Fruit fly (Drosophila melanogaster) S2 (cell line): Measurements from ENCODE around the gene stet.
A peak's percentile ranks its signal among the peaks of the same experiment; 100 is the strongest.

Source experiments
- CG8478 ChIP-seq: fragments of >200 bp; optimal IDR thresholded peaks from 2 replicates; lab custom pipeline; 2018
- CTCF ChIP-seq, 2 experiments: fragments of >200 bp; optimal IDR thresholded peaks; 2 replicates each; lab custom pipeline; 2018

Gene stet

DNA sequence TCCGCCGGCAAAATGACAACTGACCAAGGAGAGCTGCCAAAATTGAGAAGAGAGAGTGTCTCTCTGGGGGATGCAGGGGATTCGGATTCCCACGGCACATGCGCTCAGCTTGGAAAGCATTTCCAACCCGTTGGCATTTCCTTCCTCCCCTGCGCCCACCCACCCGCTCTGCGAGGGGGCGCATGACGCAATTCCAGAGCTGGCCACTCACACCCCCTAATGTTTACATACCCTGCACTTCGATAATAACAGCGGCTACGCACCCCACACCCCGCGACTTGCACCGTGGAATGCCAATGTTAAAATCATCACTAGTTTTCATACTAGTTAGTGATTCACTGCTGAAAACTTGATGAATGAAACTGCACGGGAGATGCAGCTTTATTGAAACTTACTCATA lies at the start of gene stet:
stet (minus strand) TSS at position 25 of the 400 bp plus-strand sequence.
- TF ChIP-seq CTCF (optimal IDR thresholded peaks at IDR 0.05; lab: Kevin White, UChicago) = no peak
- no peak for TF ChIP-seq CG8478 (lab: Kevin White, UChicago)

dm6 chr3L:1538314-1538854 lies 49.0 kb upstream of the stet start:
- TF ChIP-seq CTCF (optimal IDR thresholded peaks at IDR 0.05; lab: Kevin White, UChicago) (no peak), CG8478 (lab: Kevin White, UChicago) (no peak)

- TF ChIP-seq CTCF (optimal IDR thresholded peaks at IDR 0.05; lab: Kevin White, UChicago) (no peak), CG8478 (lab: Kevin White, UChicago) (no peak)
Measured at dm6 chr3L:1537353-1537752, 48.0 kb upstream of the stet start.

DNA sequence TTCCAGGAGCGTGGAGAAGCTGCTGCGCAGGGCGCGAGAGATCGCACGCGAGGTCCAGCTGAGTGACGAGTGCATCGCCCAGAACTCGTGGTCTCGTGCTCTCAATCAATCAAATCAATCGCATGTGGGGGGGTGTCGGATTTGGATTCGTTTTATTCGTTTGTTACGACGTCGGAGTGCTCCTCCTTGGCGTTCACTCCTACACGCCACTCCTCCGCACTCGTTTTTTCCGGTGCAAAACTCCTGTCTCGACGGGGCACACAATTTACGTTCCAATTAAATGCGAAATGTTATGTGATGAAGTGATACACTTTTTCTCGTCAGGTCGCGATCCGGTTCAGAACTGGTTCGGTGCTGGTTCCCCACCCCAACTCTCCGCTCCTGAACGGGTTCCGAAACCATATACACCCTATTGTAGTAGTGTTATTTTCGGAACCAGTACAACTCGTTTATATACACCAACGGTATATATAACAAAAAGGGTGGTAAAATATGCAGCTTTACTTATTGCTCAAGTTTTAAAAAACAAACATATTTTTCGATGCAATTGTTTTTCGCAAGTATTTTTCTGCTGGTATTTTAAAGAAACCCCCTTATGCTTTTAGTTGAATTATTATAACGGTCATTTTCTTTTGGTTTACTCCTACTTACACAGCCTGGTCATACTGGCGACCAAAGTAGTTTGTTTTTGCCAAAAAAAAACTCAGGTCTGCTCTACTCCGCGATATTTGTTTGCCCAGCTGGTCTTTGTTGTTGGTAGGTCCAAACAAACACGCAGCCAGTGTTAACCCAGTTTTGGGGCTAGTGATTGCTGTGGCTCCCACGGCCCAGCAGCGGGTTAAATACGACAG lies 47.4 kb upstream of the stet start, which contains the start of the genes CG12091 and pns:
CG12091 (minus strand) TSS at position 349 of the 851 bp plus-strand sequence.
pns (plus strand) TSS at position 651 of the 851 bp plus-strand sequence.
- TF ChIP-seq CTCF (optimal IDR thresholded peaks at IDR 0.05; lab: Kevin White, UChicago) (no peak), CG8478 (lab: Kevin White, UChicago) (no peak)

DNA sequence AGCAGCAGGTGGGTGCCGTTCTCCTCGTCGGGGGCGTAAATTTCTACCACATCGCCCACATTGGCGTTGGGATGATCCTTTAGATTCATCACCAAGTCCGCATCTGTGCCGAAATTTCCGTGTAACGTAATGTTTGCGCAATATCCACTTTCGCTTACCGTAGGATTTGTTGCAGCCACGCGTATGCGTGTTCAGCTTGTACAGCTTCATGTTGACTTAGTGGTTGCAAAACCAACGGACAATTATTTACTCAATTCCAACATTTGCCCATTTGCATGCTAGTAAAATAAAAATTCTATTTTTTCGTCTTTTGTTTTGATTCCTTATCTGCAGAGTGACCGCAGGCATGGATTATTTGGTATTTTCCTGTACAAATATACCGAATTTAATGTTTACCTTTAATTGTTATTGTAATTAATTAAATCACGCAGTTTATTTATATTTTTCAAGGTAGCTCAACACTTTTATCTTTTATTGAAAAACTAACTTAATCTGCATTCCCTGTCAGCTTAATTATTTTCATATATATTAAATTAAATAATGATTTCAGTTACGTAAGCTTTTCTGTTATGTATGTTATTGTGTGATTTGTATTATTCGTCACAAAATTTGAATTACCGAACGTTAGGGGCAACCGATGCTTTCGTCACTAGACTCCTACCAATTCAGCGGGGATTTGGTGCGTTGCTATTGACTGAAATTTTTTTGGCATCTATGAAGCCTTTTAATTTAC lies 44.5 kb upstream of the stet start, which contains the start of gene Iml1:
Iml1 (minus strand) TSS at position 336 of the 733 bp plus-strand sequence.
- no peak for TF ChIP-seq CTCF (optimal IDR thresholded peaks at IDR 0.05; lab: Kevin White, UChicago)
- no peak for TF ChIP-seq CG8478 (lab: Kevin White, UChicago)

DNA sequence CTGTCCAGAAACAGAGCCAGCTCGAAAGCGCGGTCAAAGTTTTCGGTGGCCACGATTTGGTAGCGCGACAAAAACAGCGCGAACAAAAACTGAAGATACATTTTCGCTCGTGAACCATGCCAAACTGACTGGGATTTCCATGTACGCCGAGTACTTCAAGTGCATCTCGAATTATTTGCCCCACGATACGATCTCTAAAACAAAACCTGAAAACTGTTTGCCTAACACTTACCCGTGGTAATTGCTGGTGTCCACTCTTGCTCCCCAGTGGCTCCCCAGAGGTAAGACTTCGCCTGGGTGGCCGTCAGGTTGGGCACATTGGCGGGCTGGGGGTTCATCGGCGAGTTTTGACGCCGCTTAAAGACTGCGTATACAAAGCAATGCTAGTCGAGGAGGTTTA lies 41.8 kb upstream of the stet start, which contains the start of gene Ir62a:
Ir62a (minus strand) TSS at position 101 of the 400 bp plus-strand sequence.
- TF ChIP-seq CTCF (optimal IDR thresholded peaks at IDR 0.05; lab: Kevin White, UChicago) = no peak
- no peak for TF ChIP-seq CG8478 (lab: Kevin White, UChicago)

DNA sequence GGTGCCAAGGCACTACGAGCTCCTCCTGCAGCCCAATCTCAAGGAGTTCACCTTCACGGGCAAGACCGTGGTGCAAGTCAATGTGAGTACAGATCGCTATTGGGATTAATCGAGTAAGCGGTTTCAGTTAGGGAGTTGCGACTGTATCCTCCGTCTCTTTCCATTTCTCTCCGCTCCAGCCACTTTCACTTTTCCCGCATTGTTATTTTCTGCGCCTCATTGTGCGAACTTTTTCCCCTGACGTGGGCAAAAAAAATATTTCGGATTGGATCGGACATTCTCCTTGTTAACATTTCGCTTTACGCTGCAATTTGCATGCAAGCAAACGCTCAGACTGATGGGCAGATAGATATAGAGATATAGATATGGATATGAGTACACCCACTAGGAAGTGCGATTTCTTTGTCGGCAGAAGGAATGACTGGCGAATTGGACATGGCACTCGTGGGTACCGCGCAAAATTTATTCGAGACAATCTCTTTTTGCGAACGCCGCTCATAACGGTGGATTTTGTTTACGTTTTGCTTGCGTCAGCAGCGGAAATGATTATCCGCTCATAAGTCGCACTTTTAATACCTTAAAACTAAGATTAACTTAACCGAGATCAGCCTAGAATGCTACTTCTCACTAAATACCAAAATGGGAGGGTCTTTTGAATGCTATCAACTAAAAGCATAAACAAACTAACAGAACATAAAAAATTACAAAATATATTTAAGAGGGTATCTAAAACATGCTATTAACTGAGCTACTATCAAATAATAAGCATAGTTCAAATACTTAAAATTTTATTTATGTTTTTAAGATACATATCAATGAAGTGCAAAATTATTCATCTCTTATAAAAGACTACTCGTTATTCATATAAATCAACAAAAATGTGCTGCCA lies 29.6 kb upstream of the stet start:
- no peak for TF ChIP-seq CTCF (optimal IDR thresholded peaks at IDR 0.05; lab: Kevin White, UChicago)
- TF ChIP-seq CG8478 (lab: Kevin White, UChicago) = no peak

DNA sequence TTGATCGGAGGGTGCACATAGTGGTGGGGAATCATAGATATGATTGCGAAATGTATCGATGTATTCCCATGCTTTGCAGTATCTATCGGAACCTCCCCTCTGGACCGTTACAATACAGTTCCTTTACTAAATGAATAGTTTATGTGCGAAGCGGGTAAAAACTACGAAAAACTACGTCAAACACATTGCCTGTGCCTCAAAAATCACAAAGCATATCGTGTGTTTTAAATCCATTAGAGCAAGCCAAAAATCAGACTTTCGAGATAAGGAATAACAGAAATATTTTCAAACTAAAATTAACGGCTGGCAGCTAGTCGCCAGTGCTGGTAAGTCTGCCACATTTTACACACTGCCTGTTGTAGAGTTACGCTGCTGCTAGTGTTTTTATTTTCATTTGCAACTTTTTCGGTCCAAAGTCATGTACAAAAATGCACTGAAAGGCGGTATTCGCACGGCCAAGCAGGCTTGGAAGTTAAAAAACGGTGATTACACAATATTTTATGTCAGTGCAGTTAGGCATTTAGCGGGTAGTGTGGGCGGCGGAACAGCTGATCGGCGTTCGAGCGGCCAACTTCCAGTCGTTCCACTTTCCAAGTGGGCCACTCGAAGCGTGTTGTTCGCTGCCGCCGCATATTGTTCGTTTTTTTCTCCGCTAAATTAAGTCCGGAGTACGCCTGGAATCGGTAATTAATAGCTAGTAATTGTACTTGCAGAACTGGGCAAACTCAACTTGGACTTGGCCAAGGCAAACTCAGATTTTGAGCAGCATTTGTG lies 28.1 kb upstream of the stet start:
- TF ChIP-seq CG8478 (lab: Kevin White, UChicago) (no peak), CTCF (optimal IDR thresholded peaks at IDR 0.05; lab: Kevin White, UChicago) (peak in 1 of 2 experiments; percentile 12)

DNA sequence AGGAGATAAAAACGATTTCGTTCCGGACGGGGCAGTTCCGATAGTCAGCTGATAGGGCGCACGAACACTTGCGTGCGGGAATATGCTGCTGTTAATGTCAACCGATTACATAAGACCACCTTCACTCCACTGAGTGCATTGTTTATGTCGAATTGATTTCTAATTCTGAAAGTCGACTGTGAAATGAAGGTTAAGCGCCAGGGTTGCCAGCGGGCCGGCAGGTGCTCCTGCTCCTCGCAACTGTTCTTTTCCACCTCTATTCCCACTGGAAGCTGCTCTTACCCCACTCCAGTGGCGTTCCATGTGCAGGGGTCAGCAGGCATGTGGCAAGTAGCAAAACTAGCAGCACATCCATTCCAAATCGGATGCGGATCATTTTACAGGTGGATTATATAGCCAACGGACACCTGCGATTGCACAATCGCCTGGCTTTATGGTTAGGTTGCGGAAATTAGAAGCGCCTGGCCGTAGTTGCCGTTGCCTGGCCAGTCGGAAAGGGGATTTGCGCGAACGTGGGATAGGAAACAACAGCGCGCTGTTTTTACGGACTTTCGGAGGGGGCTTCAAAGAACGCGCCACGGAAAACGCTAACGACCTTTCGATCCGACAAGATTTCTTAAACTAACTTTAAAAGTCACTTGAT lies 27.4 kb upstream of the stet start, which contains the start of gene cue:
cue (minus strand) TSS at position 641 of the 643 bp plus-strand sequence.
- no peak for TF ChIP-seq CTCF (optimal IDR thresholded peaks at IDR 0.05; lab: Kevin White, UChicago)
- TF ChIP-seq CG8478 (lab: Kevin White, UChicago) = no peak

dm6 chr3L:1515820-1516540 lies 26.6 kb upstream of the stet start:
- TF ChIP-seq CG8478 (lab: Kevin White, UChicago) = no peak
- no peak for TF ChIP-seq CTCF (optimal IDR thresholded peaks at IDR 0.05; lab: Kevin White, UChicago)

- no peak for TF ChIP-seq CG8478 (lab: Kevin White, UChicago)
- TF ChIP-seq CTCF (optimal IDR thresholded peaks at IDR 0.05; lab: Kevin White, UChicago) = no peak
Measured at dm6 chr3L:1502086-1502893, 12.9 kb upstream of the stet start, which contains the start of the genes hfp and Psa. Gene hfp, minus strand, starts transcription at chr3L:1502590. Gene Psa, plus strand, starts transcription at chr3L:1502843.
